Worm (Caenorhabditis elegans) whole organism, dauer: Measurements from ENCODE around the gene irld-51.

Source experiments
- unc-62 ChIP-seq: sonication (generic microtip); optimal IDR thresholded peaks from 2 replicates; lab custom pipeline; 2017; ENCODE audit warnings: missing biosample characterization, missing genetic modification reagents, missing genetic modification characterization

Gene irld-51

DNA sequence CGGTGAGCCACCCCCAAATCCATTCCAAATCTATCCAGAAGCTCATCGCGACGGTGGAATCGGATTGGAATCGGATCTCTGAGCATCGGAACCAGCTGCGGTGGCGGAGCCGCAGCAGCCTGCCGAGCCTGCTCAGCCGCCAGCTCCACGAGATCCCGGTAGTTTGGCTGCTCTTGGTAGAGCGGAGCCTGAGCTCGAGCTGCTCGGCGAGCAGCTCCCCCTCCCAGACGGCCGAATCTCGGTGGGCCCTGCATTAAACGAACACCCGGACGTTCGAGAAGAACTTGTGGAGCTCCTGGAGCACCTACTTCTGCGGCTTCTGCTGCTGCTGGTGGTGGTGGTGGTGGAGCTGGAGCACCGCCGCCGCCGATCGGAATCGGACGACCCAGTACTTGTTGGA, 48.8 kb downstream of the irld-51 start:
- TF ChIP-seq unc-62 (GFP tag; lab: Kevin White, UChicago) = no peak

ce11 chrII:2901158-2901557, 51.4 kb downstream of the irld-51 start:
- TF ChIP-seq unc-62 (GFP tag; lab: Kevin White, UChicago) = no peak

DNA sequence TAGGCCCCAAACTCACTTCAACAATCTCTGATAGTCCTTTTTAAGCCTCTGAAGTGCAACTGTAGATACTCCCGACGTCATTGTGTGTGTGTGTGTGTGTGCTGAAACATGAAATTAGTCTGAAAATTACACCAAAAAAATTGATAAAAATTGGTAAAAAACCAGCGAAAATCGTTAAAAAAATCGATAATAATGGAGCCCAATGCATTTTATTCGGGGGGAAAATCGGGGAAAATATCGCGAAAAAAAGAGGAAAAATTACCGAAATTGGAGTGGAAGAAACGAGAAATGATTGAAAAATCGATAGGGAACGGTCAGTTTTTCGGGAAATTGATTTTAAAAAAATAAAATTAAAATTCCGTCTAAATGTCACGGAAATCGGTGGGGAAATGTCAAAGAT, 52.3 kb downstream of the irld-51 start, which contains the start of gene ubc-26:
Gene ubc-26, minus strand, starts transcription at position 101 of the 400 bp plus-strand sequence.
- no peak for TF ChIP-seq unc-62 (GFP tag; lab: Kevin White, UChicago)
